Fruit fly (Drosophila melanogaster) whole organism, pupa: ENCODE results near the gene CG11349.

ENCODE experiments used
- CG12605 ChIP-seq: fragments of 200-800 bp; sonication (Bioruptor generic); IDR thresholded peaks from 2 replicates; pipeline ENCODE4 v1.3.6; 2022; ENCODE audit warnings: missing biosample characterization, missing genetic modification characterization
- CG15710 ChIP-seq: fragments of 200-800 bp; sonication (Bioruptor generic); optimal IDR thresholded peaks from 2 replicates; lab custom pipeline; 2018; ENCODE audit warnings: missing biosample characterization, mild to moderate bottlenecking, missing genetic modification characterization, moderate library complexity
- CG32121 ChIP-seq: fragments of 200-800 bp; sonication (Bioruptor generic); IDR thresholded peaks from 2 replicates; pipeline ENCODE4 v1.3.6; 2022; ENCODE audit warnings: missing biosample characterization, missing genetic modification characterization
- CG8159 ChIP-seq: fragments of 200-800 bp; sonication (Bioruptor generic); optimal IDR thresholded peaks from 3 replicates; lab custom pipeline; 2018; ENCODE audit warnings: missing biosample characterization, mild to moderate bottlenecking, missing genetic modification characterization, moderate library complexity
- CG8301 ChIP-seq: fragments of 200-800 bp; sonication (Bioruptor generic); optimal IDR thresholded peaks from 2 replicates; lab custom pipeline; 2018; ENCODE audit warnings: missing biosample characterization, mild to moderate bottlenecking, missing genetic modification characterization
- CG9948 ChIP-seq: fragments of 200-800 bp; sonication (Bioruptor generic); optimal IDR thresholded peaks from 2 replicates; lab custom pipeline; 2018; ENCODE audit warnings: missing biosample characterization, mild to moderate bottlenecking, missing genetic modification characterization, moderate library complexity
- EcR ChIP-seq: fragments of 200-800 bp; sonication (Bioruptor generic); optimal IDR thresholded peaks from 3 replicates; lab custom pipeline; 2019; ENCODE audit warnings: missing biosample characterization, missing genetic modification characterization, mild to moderate bottlenecking, moderate library complexity, missing genetic modification reagents
- Pif1A ChIP-seq: fragments of 200-800 bp; sonication (Bioruptor generic); optimal IDR thresholded peaks from 3 replicates; lab custom pipeline; 2016; ENCODE audit warnings: missing biosample characterization, missing genetic modification characterization
- fd96Ca ChIP-seq: fragments of 200-800 bp; sonication (Bioruptor generic); IDR thresholded peaks from 3 replicates; pipeline ENCODE4 v1.3.6; 2022; ENCODE audit warnings: missing biosample characterization, missing genetic modification characterization
- rn ChIP-seq: fragments of 200-800 bp; sonication (Bioruptor generic); IDR thresholded peaks from 2 replicates; pipeline ENCODE4 v1.3.6; 2022; ENCODE audit warnings: missing biosample characterization, missing genetic modification characterization

- TF ChIP-seq CG15710 (tag; lab: Kevin White, UChicago) (no peak), CG12605 (GFP tag; lab: Robert Waterston, UW) (no peak), CG32121 (GFP tag; lab: Robert Waterston, UW) (no peak), CG9948 (tag; lab: Kevin White, UChicago) (no peak), CG8159 (tag; lab: Kevin White, UChicago) (no peak), rn (GFP tag; lab: Robert Waterston, UW) (no peak), Pif1A (GFP tag; lab: Kevin White, UChicago) (no peak), fd96Ca (GFP tag; lab: Robert Waterston, UW) (no peak), CG8301 (tag; lab: Kevin White, UChicago) (no peak), EcR (GFP tag; lab: Kevin White, UChicago) (no peak)
Measured at dm6 chr3L:4442168-4442567, 30.7 kb upstream of the CG11349 start.
